Fruit fly (Drosophila melanogaster) whole organism, prepupa: ENCODE data around the gene CG43203.

ENCODE experiments used
- Blimp-1 ChIP-seq: fragments of 200-800 bp; sonication (Bioruptor generic); optimal IDR thresholded peaks from 3 replicates; lab custom pipeline; 2017; ENCODE audit warnings: missing biosample characterization, missing genetic modification characterization, mild to moderate bottlenecking, moderate library complexity, missing genetic modification reagents
- CG10631 ChIP-seq: fragments of 200-800 bp; sonication (Bioruptor generic); optimal IDR thresholded peaks from 2 replicates; lab custom pipeline; 2016; ENCODE audit warnings: missing biosample characterization, missing genetic modification characterization
- CG11902 ChIP-seq: fragments of 200-800 bp; sonication (Bioruptor generic); optimal IDR thresholded peaks from 3 replicates; lab custom pipeline; 2016; ENCODE audit warnings: missing biosample characterization, missing genetic modification characterization
- CG15336 ChIP-seq: fragments of 200-800 bp; sonication (Bioruptor generic); IDR thresholded peaks from 2 replicates; pipeline ENCODE4 v1.3.6; 2022; ENCODE audit warnings: missing biosample characterization, missing genetic modification characterization
- CG1621 ChIP-seq: fragments of 200-800 bp; sonication (Bioruptor generic); optimal IDR thresholded peaks from 3 replicates; lab custom pipeline; 2018; ENCODE audit warnings: missing biosample characterization, mild to moderate bottlenecking, missing genetic modification characterization
- CG16779 ChIP-seq: fragments of 200-800 bp; sonication (Bioruptor generic); optimal IDR thresholded peaks from 3 replicates; lab custom pipeline; 2017; ENCODE audit warnings: missing biosample characterization, mild to moderate bottlenecking, missing genetic modification characterization
- CG3032 ChIP-seq: fragments of 200-800 bp; optimal IDR thresholded peaks from 2 replicates; lab custom pipeline; 2019; ENCODE audit warnings: missing biosample characterization, mild to moderate bottlenecking, missing genetic modification characterization, moderate library complexity
- CG34406 ChIP-seq: fragments of 200-800 bp; sonication (Bioruptor generic); optimal IDR thresholded peaks from 3 replicates; lab custom pipeline; 2016; ENCODE audit warnings: missing biosample characterization, missing genetic modification characterization
- CG3919 ChIP-seq: fragments of 200-800 bp; sonication (Bioruptor generic); optimal IDR thresholded peaks from 3 replicates; lab custom pipeline; 2016; ENCODE audit warnings: missing biosample characterization, missing genetic modification characterization
- CG6792 ChIP-seq: fragments of 200-800 bp; sonication (Bioruptor generic); optimal IDR thresholded peaks from 3 replicates; lab custom pipeline; 2016; ENCODE audit warnings: missing biosample characterization, missing genetic modification characterization
- CG6808 ChIP-seq: fragments of 200-800 bp; sonication (Bioruptor generic); optimal IDR thresholded peaks from 3 replicates; lab custom pipeline; 2017; ENCODE audit warnings: missing biosample characterization, missing genetic modification characterization, mild to moderate bottlenecking, moderate library complexity, missing genetic modification reagents
- CG8319 ChIP-seq: fragments of 200-800 bp; sonication (Bioruptor generic); optimal IDR thresholded peaks from 3 replicates; lab custom pipeline; 2016; ENCODE audit warnings: missing biosample characterization, missing genetic modification characterization
- CG8632 ChIP-seq: fragments of 200-800 bp; sonication (Bioruptor generic); optimal IDR thresholded peaks from 3 replicates; lab custom pipeline; 2016; ENCODE audit warnings: missing biosample characterization, missing genetic modification characterization
- Eip78C ChIP-seq: fragments of 200-800 bp; sonication (Bioruptor generic); peaks from one replicate; lab custom pipeline; 2016; ENCODE audit warnings: missing biosample characterization, missing genetic modification characterization
- Eip93F ChIP-seq: fragments of 200-800 bp; sonication (Bioruptor generic); optimal IDR thresholded peaks from 2 replicates; lab custom pipeline; 2016; ENCODE audit warnings: missing biosample characterization, mild to moderate bottlenecking, missing genetic modification characterization
- Ets96B ChIP-seq: fragments of 200-800 bp; optimal IDR thresholded peaks from 2 replicates; lab custom pipeline; 2019; ENCODE audit warnings: missing biosample characterization, mild to moderate bottlenecking, missing genetic modification characterization, moderate library complexity
- Hr39 ChIP-seq: fragments of 200-800 bp; sonication (Bioruptor generic); optimal IDR thresholded peaks from 2 replicates; lab custom pipeline; 2016; ENCODE audit warnings: missing biosample characterization, missing genetic modification characterization
- Hr4 ChIP-seq: fragments of 200-800 bp; sonication (Bioruptor generic); optimal IDR thresholded peaks from 3 replicates; lab custom pipeline; 2016; ENCODE audit warnings: missing biosample characterization, missing genetic modification characterization
- Met ChIP-seq: fragments of 200-800 bp; sonication (Bioruptor generic); optimal IDR thresholded peaks from 3 replicates; lab custom pipeline; 2016; ENCODE audit warnings: missing biosample characterization, missing genetic modification characterization
- Smox ChIP-seq: fragments of 200-800 bp; sonication (Bioruptor generic); optimal IDR thresholded peaks from 3 replicates; lab custom pipeline; 2016; ENCODE audit warnings: missing biosample characterization, missing genetic modification characterization
- Sox102F ChIP-seq: fragments of 200-800 bp; sonication (Bioruptor generic); optimal IDR thresholded peaks from 2 replicates; lab custom pipeline; 2016; ENCODE audit warnings: missing biosample characterization, mild to moderate bottlenecking, missing genetic modification characterization
- acj6 ChIP-seq: fragments of 200-800 bp; sonication (Bioruptor generic); optimal IDR thresholded peaks from 3 replicates; lab custom pipeline; 2016; ENCODE audit warnings: missing biosample characterization, missing genetic modification characterization
- cyc ChIP-seq: fragments of 200-800 bp; sonication (Bioruptor generic); optimal IDR thresholded peaks from 3 replicates; lab custom pipeline; 2016; ENCODE audit warnings: missing biosample characterization, missing genetic modification characterization
- dsx ChIP-seq: fragments of 200-800 bp; optimal IDR thresholded peaks from 3 replicates; lab custom pipeline; 2019; ENCODE audit warnings: missing biosample characterization, mild to moderate bottlenecking, missing genetic modification characterization, moderate library complexity; ENCODE audit not compliant: poor library complexity, severe bottlenecking
- esn ChIP-seq: fragments of 200-800 bp; sonication (Bioruptor generic); optimal IDR thresholded peaks from 2 replicates; lab custom pipeline; 2016; ENCODE audit warnings: missing biosample characterization, mild to moderate bottlenecking, missing genetic modification characterization, moderate library complexity
- fd59A ChIP-seq: fragments of 200-800 bp; sonication (Bioruptor generic); optimal IDR thresholded peaks from 2 replicates; lab custom pipeline; 2017; ENCODE audit warnings: missing biosample characterization, mild to moderate bottlenecking, missing genetic modification characterization, missing genetic modification reagents
- fd85E ChIP-seq: fragments of 200-800 bp; sonication (Bioruptor generic); optimal IDR thresholded peaks from 3 replicates; lab custom pipeline; 2016; ENCODE audit warnings: missing biosample characterization, missing genetic modification characterization
- salr ChIP-seq, 2 experiments: fragments of 200-800 bp; sonication (Bioruptor generic); optimal IDR thresholded peaks; 3 replicates each; lab custom pipeline; 2016 to 2018; ENCODE audit warnings: missing biosample characterization in 2 of 2, missing genetic modification characterization in 2 of 2, mild to moderate bottlenecking in 1 of 2
- spab ChIP-seq: fragments of 200-800 bp; sonication (Bioruptor generic); optimal IDR thresholded peaks from 2 replicates; lab custom pipeline; 2017; ENCODE audit warnings: missing biosample characterization, mild to moderate bottlenecking, missing genetic modification characterization, missing genetic modification reagents
- svp ChIP-seq: fragments of 200-800 bp; sonication (Bioruptor generic); peaks from one replicate; lab custom pipeline; 2016; ENCODE audit warnings: missing biosample characterization, missing genetic modification characterization
- topi ChIP-seq: fragments of 200-800 bp; sonication (Bioruptor generic); optimal IDR thresholded peaks from 3 replicates; lab custom pipeline; 2016; ENCODE audit warnings: missing biosample characterization, missing genetic modification characterization

The CG43203 gene

DNA sequence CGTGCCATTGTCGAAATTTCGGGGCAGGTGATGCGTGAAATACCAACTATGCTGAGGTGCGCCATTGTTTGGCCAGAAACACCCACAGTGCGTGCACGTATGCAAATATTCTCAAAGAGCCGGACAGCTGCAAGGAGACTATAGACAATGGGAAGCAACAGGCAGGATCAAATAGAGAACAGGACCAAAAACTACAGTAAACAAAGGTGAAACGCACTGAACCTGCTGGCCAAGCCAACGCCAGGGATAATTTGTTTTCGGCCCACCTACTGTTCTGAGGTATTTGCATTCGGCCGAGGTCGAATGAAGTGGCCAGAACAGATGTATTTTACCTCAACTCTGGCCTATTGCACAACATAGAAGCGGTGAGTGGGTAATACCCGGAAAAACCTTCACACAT is 12.1 kb upstream of the CG43203 start:
- TF ChIP-seq salr (GFP tag; optimal IDR thresholded peaks at IDR 0.05; lab: Kevin White, UChicago) (no peak), CG3919 (GFP tag; lab: Kevin White, UChicago) (no peak), Eip93F (no peak), fd59A (no peak), Blimp-1 (GFP tag; lab: Kevin White, UChicago) (no peak), CG16779 (tag; lab: Kevin White, UChicago) (no peak), CG8632 (no peak), Ets96B (tag; lab: Kevin White, UChicago) (no peak), spab (GFP tag; lab: Kevin White, UChicago) (no peak), cyc (GFP tag; lab: Kevin White, UChicago) (no peak), fd85E (GFP tag; lab: Kevin White, UChicago) (no peak), CG15336 (GFP tag; lab: Robert Waterston, UW) (no peak)

- no peak for TF ChIP-seq CG11902 (GFP tag; lab: Kevin White, UChicago)
- no peak for TF ChIP-seq CG3919 (GFP tag; lab: Kevin White, UChicago)
- peak; percentile 7 for TF ChIP-seq Eip78C (GFP tag; lab: Kevin White, UChicago)
- TF ChIP-seq dsx: no peak
Observed at dm6 chr3R:19343534-19344325, 10.1 kb upstream of the CG43203 start.

dm6 chr3R:19345214-19345613 is 8.6 kb upstream of the CG43203 start:
- TF ChIP-seq topi (GFP tag; lab: Kevin White, UChicago): no peak
- no peak for TF ChIP-seq CG8319 (GFP tag; lab: Kevin White, UChicago)
- TF ChIP-seq, all 60 proteins: peak for 0

DNA sequence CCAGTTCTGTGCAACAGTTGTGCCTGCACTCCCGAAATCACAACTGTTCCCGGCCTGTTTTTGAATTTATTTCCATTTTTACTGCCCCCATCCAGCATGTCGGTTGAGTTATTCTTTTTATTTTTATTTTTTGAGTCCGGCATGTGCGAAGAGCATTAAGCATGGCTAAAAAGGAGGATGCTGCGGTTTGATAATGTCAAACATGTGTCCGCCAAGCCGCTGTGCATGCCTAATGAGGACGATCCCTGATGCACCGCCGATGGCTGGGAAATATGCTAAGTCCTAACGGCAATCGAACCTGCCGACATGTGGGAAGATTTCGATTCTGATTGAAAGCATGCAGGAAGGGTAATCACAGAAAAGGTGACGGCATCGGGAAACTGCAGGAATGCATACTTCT is 7.3 kb upstream of the CG43203 start:
- TF ChIP-seq Hr39 (GFP tag; lab: Kevin White, UChicago): no peak
- TF ChIP-seq CG34406: no peak
- TF ChIP-seq CG3919 (GFP tag; lab: Kevin White, UChicago): no peak
- no peak for TF ChIP-seq Ets96B (tag; lab: Kevin White, UChicago)
- TF ChIP-seq CG6808: no peak
- TF ChIP-seq topi (GFP tag; lab: Kevin White, UChicago): no peak
- no peak for TF ChIP-seq CG6792 (GFP tag; lab: Kevin White, UChicago)
- no peak for TF ChIP-seq Eip93F
- TF ChIP-seq salr (GFP tag; optimal IDR thresholded peaks at IDR 0.05; lab: Kevin White, UChicago): no peak
- no peak for TF ChIP-seq fd59A
- TF ChIP-seq CG3032 (tag; lab: Kevin White, UChicago): no peak

dm6 chr3R:19347678-19348077 is 6.2 kb upstream of the CG43203 start:
- TF ChIP-seq esn (GFP tag; lab: Kevin White, UChicago) (peak; percentile 37), Smox (GFP tag; lab: Kevin White, UChicago) (no peak), Sox102F (GFP tag; lab: Kevin White, UChicago) (peak; percentile 10), CG1621 (tag; lab: Kevin White, UChicago) (no peak), CG3032 (tag; lab: Kevin White, UChicago) (no peak), svp (GFP tag; lab: Kevin White, UChicago) (peak; percentile 67), CG34406 (peak; percentile 6), Eip78C (GFP tag; lab: Kevin White, UChicago) (peak; percentile 52), Hr4 (no peak), Blimp-1 (GFP tag; lab: Kevin White, UChicago) (no peak), acj6 (peak; percentile 33), CG10631 (GFP tag; lab: Kevin White, UChicago) (peak; percentile 17), Met (GFP tag; lab: Kevin White, UChicago) (peak; percentile 39)
